Worm (Caenorhabditis elegans) whole organism, L4/young adult: ENCODE data around the gene fbxb-30.
"Not testable (repeated sequence)": the region's sequence is repeated elsewhere in the genome, so short reads cannot be mapped to it uniquely, and the experiment has no call there.

Source experiments
- W03F9.2 ChIP-seq: fragments of 150-350 bp; optimal IDR thresholded peaks from 2 replicates; lab custom pipeline; 2014; ENCODE audit warnings: missing biosample characterization, missing genetic modification characterization
- dao-5 ChIP-seq: sonication (generic microtip); optimal IDR thresholded peaks from 2 replicates; lab custom pipeline; 2016; ENCODE audit warnings: missing genotype, missing genetic modification characterization, moderate library complexity, missing compliant biosample characterization
- him-1 ChIP-seq: sonication (generic microtip); optimal IDR thresholded peaks from 2 replicates; lab custom pipeline; 2016; ENCODE audit warnings: missing genotype, missing genetic modification reagents, missing genetic modification characterization, missing compliant biosample characterization

The fbxb-30 gene

ce11 chrII:1001351-1001750 is at the start of gene fbxb-30, which contains the start of gene F45D11.5:
Gene fbxb-30 (minus strand): TSS chrII:1001451.
Gene F45D11.5 (plus strand): TSS chrII:1001702.
- TF ChIP-seq W03F9.2 (tag; lab: Kevin White, UChicago): no peak
- no peak for TF ChIP-seq dao-5 (tag; lab: Kevin White, UChicago)
- TF ChIP-seq him-1: no peak

- TF ChIP-seq him-1 (no peak), W03F9.2 (tag; lab: Kevin White, UChicago) (no peak), dao-5 (tag; lab: Kevin White, UChicago) (no peak)
Measured at ce11 chrII:1049849-1050248, 48.6 kb upstream of the fbxb-30 start, which contains the start of gene fbxb-40. Gene fbxb-40 (minus strand): TSS chrII:1049949.

- TF ChIP-seq dao-5 (tag; lab: Kevin White, UChicago): no peak
- TF ChIP-seq W03F9.2 (tag; lab: Kevin White, UChicago): no peak
- TF ChIP-seq him-1: no peak
Measured at ce11 chrII:1046937-1047336, 45.7 kb upstream of the fbxb-30 start.

ce11 chrII:1045692-1046091 is 44.4 kb upstream of the fbxb-30 start, which contains the start of gene str-148:
Gene str-148 (plus strand): TSS chrII:1045992.
- no peak for TF ChIP-seq him-1

- TF ChIP-seq him-1; W03F9.2 (tag; lab: Kevin White, UChicago); dao-5 (tag; lab: Kevin White, UChicago): not testable (repeated sequence)
Measured at ce11 chrII:1043932-1044331, 42.7 kb upstream of the fbxb-30 start, which contains the start of gene fbxb-45. Gene fbxb-45 (minus strand): TSS chrII:1044032.

ce11 chrII:1042227-1042626 is 41.0 kb upstream of the fbxb-30 start, which contains the start of gene fbxb-41:
Gene fbxb-41 (minus strand): TSS chrII:1042327.
- TF ChIP-seq him-1 (no peak), dao-5 (tag; lab: Kevin White, UChicago) (no peak), W03F9.2 (tag; lab: Kevin White, UChicago) (no peak)

ce11 chrII:1040464-1040863 is 39.2 kb upstream of the fbxb-30 start, which contains the start of gene fbxb-39:
Gene fbxb-39 (minus strand): TSS chrII:1040564.
- TF ChIP-seq him-1 (no peak), dao-5 (tag; lab: Kevin White, UChicago) (no peak), W03F9.2 (tag; lab: Kevin White, UChicago) (no peak)

ce11 chrII:1028602-1029001 is 27.4 kb upstream of the fbxb-30 start, which contains the start of gene math-34:
Gene math-34 (plus strand): TSS chrII:1028972.
- TF ChIP-seq him-1 (no peak), dao-5 (tag; lab: Kevin White, UChicago) (no peak), W03F9.2 (tag; lab: Kevin White, UChicago) (no peak)

- no peak for TF ChIP-seq him-1
Measured at ce11 chrII:1026670-1027069, 25.4 kb upstream of the fbxb-30 start, which contains the start of gene M01D1.12. Gene M01D1.12 (plus strand): TSS chrII:1026970.

ce11 chrII:1024684-1025083 is 23.4 kb upstream of the fbxb-30 start, which contains the start of gene btb-11:
Gene btb-11 (minus strand): TSS chrII:1024784.
- TF ChIP-seq him-1; dao-5 (tag; lab: Kevin White, UChicago); W03F9.2 (tag; lab: Kevin White, UChicago): not testable (repeated sequence)

ce11 chrII:1006375-1006774 is 5.1 kb upstream of the fbxb-30 start, which contains the start of gene F45D11.14:
Gene F45D11.14 (minus strand): TSS chrII:1006475.
- TF ChIP-seq dao-5 (tag; lab: Kevin White, UChicago); him-1; W03F9.2 (tag; lab: Kevin White, UChicago): not testable (repeated sequence)

- TF ChIP-seq W03F9.2 (tag; lab: Kevin White, UChicago) (no peak), dao-5 (tag; lab: Kevin White, UChicago) (no peak)
Measured at ce11 chrII:999493-999892, 1.8 kb downstream of the fbxb-30 start, which contains the start of gene fbxb-29. Gene fbxb-29 (minus strand): TSS chrII:999593.

- TF ChIP-seq dao-5 (tag; lab: Kevin White, UChicago); W03F9.2 (tag; lab: Kevin White, UChicago); him-1: not testable (repeated sequence)
Measured at ce11 chrII:996112-996511, 5.1 kb downstream of the fbxb-30 start, which contains the start of gene F45D11.11. Gene F45D11.11 (minus strand): TSS chrII:996212.

ce11 chrII:994231-994630 is 7.0 kb downstream of the fbxb-30 start, which contains the start of gene F45D11.7:
Gene F45D11.7 (plus strand): TSS chrII:994531.
- not testable (repeated sequence) for TF ChIP-seq him-1; W03F9.2 (tag; lab: Kevin White, UChicago); dao-5 (tag; lab: Kevin White, UChicago)
